Worm (Caenorhabditis elegans) whole organism, late embryonic: ENCODE measurements around the gene F49C12.11.

ENCODE experiments used
- K02D7.2 ChIP-seq: sonication (generic microtip); optimal IDR thresholded peaks from 2 replicates; lab custom pipeline; 2017; ENCODE audit warnings: mild to moderate bottlenecking, missing genetic modification characterization, missing compliant biosample characterization
- ama-1 ChIP-seq: fragments of 150-350 bp; optimal IDR thresholded peaks from 2 replicates; lab custom pipeline; 2014
- ceh-14 ChIP-seq: sonication (generic microtip); optimal IDR thresholded peaks from 2 replicates; lab custom pipeline; 2016; ENCODE audit warnings: missing genotype, missing genetic modification characterization, missing compliant biosample characterization
- fkh-10 ChIP-seq: fragments of 150-350 bp; optimal IDR thresholded peaks from 2 replicates; lab custom pipeline; 2014; ENCODE audit warnings: missing biosample characterization, missing genetic modification reagents, missing genetic modification characterization
- pha-4 ChIP-seq: fragments of 150-350 bp; optimal IDR thresholded peaks from 2 replicates; lab custom pipeline; 2018; ENCODE audit warnings: missing biosample characterization, missing genetic modification reagents, missing genetic modification characterization
- pqm-1 ChIP-seq: sonication (generic microtip); optimal IDR thresholded peaks from 2 replicates; lab custom pipeline; 2016; ENCODE audit warnings: missing genetic modification characterization, missing compliant biosample characterization
- unc-86 ChIP-seq: sonication (generic microtip); optimal IDR thresholded peaks from 2 replicates; lab custom pipeline; 2016; ENCODE audit warnings: missing genetic modification characterization, missing compliant biosample characterization
- ztf-16 ChIP-seq: sonication (generic microtip); optimal IDR thresholded peaks from 2 replicates; lab custom pipeline; 2017; ENCODE audit warnings: missing genetic modification characterization, missing compliant biosample characterization

- TF ChIP-seq ztf-16 (no peak), ceh-14 (tag; lab: Kevin White, UChicago) (no peak), K02D7.2 (no peak), ama-1 (lab: Kevin White, UChicago) (no peak), pha-4 (tag; lab: Kevin White, UChicago) (no peak), unc-86 (no peak), fkh-10 (GFP tag; lab: Kevin White, UChicago) (no peak), pqm-1 (tag; lab: Kevin White, UChicago) (no peak)
Observed at ce11 chrIV:9339205-9339604, 20.0 kb downstream of the F49C12.11 start, which contains the start of gene T20D3.6.
